Worm (Caenorhabditis elegans): ENCODE measurements around the gene Y105C5A.10.
A peak's percentile ranks its signal among the peaks of the same experiment; 100 is the strongest.
"Not testable (repeated sequence)": the region's sequence is repeated elsewhere in the genome, so short reads cannot be mapped to it uniquely, and the experiment has no call there.

Y105C5A.10 gene

DNA sequence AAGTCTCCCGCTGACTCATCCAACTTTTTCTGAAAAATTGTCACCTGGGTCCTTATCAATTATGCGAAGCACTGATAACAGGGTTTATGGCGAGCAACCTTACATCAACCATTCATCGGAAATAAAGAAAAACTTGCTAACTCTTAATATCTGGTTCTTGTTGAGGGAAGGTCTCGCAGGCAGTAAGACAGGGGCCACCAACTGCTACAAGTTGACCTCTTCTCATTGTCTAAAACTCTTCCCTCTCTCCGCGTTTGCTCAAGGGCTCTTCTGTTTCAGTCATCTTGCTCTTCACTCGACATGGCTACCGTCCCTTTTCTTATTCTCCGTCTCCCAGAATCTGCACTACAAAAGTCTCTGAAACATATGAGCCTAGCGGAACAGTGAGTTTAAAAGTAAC, at the start of gene Y105C5A.10:
TSS of gene Y105C5A.10 (plus strand) at position 301 of the 400 bp plus-strand sequence.
- TF ChIP-seq ets-5 (GFP tag; IDR thresholded peaks at IDR 0.05); lir-3 (tag; optimal IDR thresholded peaks at IDR 0.05; ENCODE audit: poor library complexity); nhr-237 (tag; optimal IDR thresholded peaks at IDR 0.05): not testable (repeated sequence)

DNA sequence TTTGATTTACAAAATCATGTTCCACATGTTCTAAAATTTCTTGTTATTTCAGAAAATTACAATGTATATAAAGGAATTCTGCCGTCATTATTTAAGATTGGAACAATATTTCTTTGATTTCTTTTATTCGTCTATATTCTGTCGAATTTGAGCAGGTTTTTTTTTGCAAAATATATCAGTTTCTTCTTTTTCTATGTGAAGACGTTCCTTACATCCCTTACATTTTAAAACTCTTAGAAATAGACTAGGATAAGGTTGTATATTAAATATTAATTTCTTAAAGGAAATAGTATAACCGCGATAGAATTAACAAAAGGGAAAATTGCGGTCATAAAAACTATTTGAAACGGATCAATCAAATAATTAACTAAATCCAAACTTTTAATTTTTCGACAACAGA, 46.7 kb upstream of the Y105C5A.10 start:
- no peak for TF ChIP-seq nhr-20 (tag; optimal IDR thresholded peaks at IDR 0.05)
- TF ChIP-seq lin-14 (GFP tag; optimal IDR thresholded peaks at IDR 0.05) = no peak
- no peak for TF ChIP-seq sox-4 (tag; optimal IDR thresholded peaks at IDR 0.05)
- TF ChIP-seq alr-1 (tag; optimal IDR thresholded peaks at IDR 0.05; ENCODE audit: borderline replicate concordance) = no peak
- TF ChIP-seq nhr-84 (tag; optimal IDR thresholded peaks at IDR 0.05) = no peak
- TF ChIP-seq isw-1 (GFP tag; IDR thresholded peaks at IDR 0.05) = no peak
- no peak for TF ChIP-seq unc-30 (tag; optimal IDR thresholded peaks at IDR 0.05)

DNA sequence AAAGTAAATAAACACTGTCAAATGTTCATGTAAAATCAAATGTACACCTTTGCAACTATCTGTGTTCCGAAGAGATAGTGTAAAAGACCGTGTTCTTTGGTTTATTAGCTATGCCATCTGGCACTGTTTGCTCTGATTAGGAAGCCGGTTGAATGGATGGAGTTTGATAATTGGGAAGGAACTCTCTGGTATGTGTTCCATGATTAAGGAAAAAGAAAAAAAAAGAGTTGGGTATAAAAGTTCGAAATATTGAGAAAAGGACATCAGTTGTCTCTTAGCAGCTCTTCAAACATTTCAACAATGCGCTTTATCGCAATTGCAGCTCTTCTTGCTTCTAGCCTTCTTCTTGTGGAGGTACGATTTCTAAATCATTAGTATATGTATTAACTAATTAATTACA, 45.2 kb upstream of the Y105C5A.10 start, which contains the start of gene abu-5:
TSS of gene abu-5 (plus strand) at position 301 of the 400 bp plus-strand sequence.
- TF ChIP-seq lsy-2, egl-27, sox-4 (tag; optimal IDR thresholded peaks at IDR 0.05): not testable (repeated sequence)

DNA sequence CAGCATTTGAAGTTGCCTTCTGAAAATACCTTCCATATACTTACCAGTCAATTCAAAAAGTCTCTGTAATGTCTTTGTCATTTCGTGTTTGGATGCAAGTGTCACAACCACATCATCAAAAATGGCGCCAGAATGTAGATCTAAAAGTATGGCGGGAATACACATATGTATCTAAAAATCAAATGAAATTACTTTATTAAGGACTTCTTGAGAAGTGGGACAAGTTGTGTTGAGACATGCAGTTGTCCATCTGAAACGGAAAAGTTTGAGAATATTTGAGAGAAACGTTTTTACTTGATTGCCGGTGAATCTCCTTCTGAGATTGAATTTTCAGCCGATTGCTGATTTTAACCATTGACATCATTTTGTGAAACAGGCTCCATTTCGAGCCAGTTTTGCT, 43.6 kb upstream of the Y105C5A.10 start:
- TF ChIP-seq egl-27 (tag; optimal IDR thresholded peaks at IDR 0.05) (no peak), nhr-237 (tag; optimal IDR thresholded peaks at IDR 0.05) (no peak), unc-30 (tag; optimal IDR thresholded peaks at IDR 0.05) (no peak), rnt-1 (tag; optimal IDR thresholded peaks at IDR 0.05) (no peak), sox-4 (tag; optimal IDR thresholded peaks at IDR 0.05) (no peak), egl-13 (tag; optimal IDR thresholded peaks at IDR 0.05) (no peak), hpl-2 (GFP tag; optimal IDR thresholded peaks at IDR 0.05) (no peak), nhr-85 (tag) (no peak), swsn-7 (tag; optimal IDR thresholded peaks at IDR 0.05) (no peak), nhr-28 (tag; optimal IDR thresholded peaks at IDR 0.05) (no peak), aly-2 (tag; optimal IDR thresholded peaks at IDR 0.05) (no peak), skn-1 (tag; optimal IDR thresholded peaks at IDR 0.05) (no peak), dsc-1 (tag; optimal IDR thresholded peaks at IDR 0.05) (no peak), alr-1 (tag; optimal IDR thresholded peaks at IDR 0.05; ENCODE audit: borderline replicate concordance) (no peak), tbx-2 (tag; optimal IDR thresholded peaks at IDR 0.05) (no peak), mep-1 (tag; optimal IDR thresholded peaks at IDR 0.05) (no peak), ceh-82 (tag; optimal IDR thresholded peaks at IDR 0.05) (no peak), pqm-1 (tag; optimal IDR thresholded peaks at IDR 0.05) (no peak)

DNA sequence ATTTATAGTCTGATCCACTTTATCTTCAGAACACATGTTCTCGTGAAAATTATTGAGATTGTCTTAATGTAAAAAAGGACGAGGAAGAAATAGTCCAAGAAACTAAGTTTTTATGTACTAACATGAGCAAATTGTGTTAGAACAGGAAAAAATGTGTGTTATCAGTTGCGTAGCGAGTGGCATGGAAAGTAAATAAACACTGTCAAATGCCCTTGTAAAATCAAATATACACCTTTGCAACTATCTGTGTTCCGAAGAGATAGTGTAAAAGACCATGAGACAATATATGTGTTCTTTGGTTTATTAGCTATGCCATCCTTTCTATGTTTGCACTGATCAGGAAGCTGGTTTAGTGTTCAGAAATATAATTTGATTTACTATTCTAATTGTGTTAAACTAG, 42.5 kb upstream of the Y105C5A.10 start:
- no peak for TF ChIP-seq sptf-1 (tag; optimal IDR thresholded peaks at IDR 0.05)
- no peak for TF ChIP-seq unc-130 (tag; optimal IDR thresholded peaks at IDR 0.05)
- TF ChIP-seq elt-2 (tag; optimal IDR thresholded peaks at IDR 0.05) = peak; percentile 2
- no peak for TF ChIP-seq skn-1 (tag; optimal IDR thresholded peaks at IDR 0.05)

DNA sequence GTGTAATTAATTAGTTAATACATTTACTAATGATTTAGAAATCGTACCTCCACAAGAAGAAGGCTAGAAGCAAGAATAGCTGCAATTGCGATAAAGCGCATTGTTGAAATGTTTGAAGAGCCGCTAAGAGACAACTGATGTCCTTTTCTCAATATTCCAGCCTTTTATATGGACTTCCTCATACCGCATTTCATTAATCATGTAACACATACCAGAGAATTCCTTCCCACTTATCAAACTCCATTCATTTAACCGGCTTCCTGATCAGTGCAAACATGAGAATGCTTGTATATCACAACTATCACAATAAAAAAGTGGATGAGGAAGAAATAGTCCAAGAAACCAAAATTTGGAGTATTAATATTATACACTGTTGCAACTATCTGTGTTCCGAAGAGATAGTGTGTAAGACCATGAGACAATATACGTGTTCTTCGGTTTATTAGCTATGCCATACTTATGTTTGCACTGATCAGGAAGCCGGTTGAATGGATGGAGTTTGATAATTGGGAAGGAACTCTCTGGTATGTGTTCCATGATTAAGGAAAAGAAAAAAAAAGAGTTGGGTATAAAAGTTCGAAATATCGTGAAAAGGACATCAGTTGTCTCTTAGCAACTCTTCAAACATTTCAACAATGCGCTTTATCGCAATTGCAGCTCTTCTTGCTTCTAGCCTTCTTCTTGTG, 40.5 kb upstream of the Y105C5A.10 start, which contains the start of the genes pqn-78 and pqn-79:
TSS of gene pqn-78 (minus strand) at position 101 of the 686 bp plus-strand sequence.
TSS of gene pqn-79 (plus strand) at position 636 of the 686 bp plus-strand sequence.
- not testable (repeated sequence) for TF ChIP-seq mdl-1, hlh-4, mep-1 (tag; optimal IDR thresholded peaks at IDR 0.05)

All from whole organism, L1 larva.